Fruit fly (Drosophila melanogaster) whole organism, embryonic: ENCODE results near the gene Naa20A.

Source experiments
- BEAF-32 ChIP-seq: fragments of 200-800 bp; sonication (Bioruptor generic); optimal IDR thresholded peaks from 3 replicates; lab custom pipeline; 2017; ENCODE audit warnings: missing biosample characterization, missing genetic modification characterization, mild to moderate bottlenecking, moderate library complexity, missing genetic modification reagents
- CG1024 ChIP-seq: fragments of 200-800 bp; sonication (Bioruptor generic); IDR thresholded peaks from 2 replicates; pipeline ENCODE4 v1.3.6; 2022; ENCODE audit warnings: missing biosample characterization, missing genetic modification characterization
- CG10543 ChIP-seq: fragments of 200-800 bp; sonication (Bioruptor generic); optimal IDR thresholded peaks from 3 replicates; lab custom pipeline; 2017; ENCODE audit warnings: missing biosample characterization, mild to moderate bottlenecking, missing genetic modification characterization, moderate library complexity
- CG11093 ChIP-seq: fragments of 200-800 bp; sonication (Bioruptor generic); IDR thresholded peaks from 3 replicates; pipeline ENCODE4 v1.3.6; 2022; ENCODE audit warnings: missing biosample characterization, missing genetic modification characterization
- CG11247 ChIP-seq: fragments of 200-800 bp; sonication (Bioruptor generic); IDR thresholded peaks from 2 replicates; pipeline ENCODE4 v1.3.6; 2022; ENCODE audit warnings: missing biosample characterization, missing genetic modification characterization
- CG11398 ChIP-seq: fragments of 200-800 bp; sonication (Bioruptor generic); optimal IDR thresholded peaks from 2 replicates; lab custom pipeline; 2016; ENCODE audit warnings: missing biosample characterization, missing genetic modification characterization
- CG12744 ChIP-seq: fragments of 200-800 bp; sonication (Bioruptor generic); optimal IDR thresholded peaks from 2 replicates; lab custom pipeline; 2016; ENCODE audit warnings: missing biosample characterization, missing genetic modification characterization
- CG12769 ChIP-seq: fragments of 200-800 bp; sonication (Bioruptor generic); optimal IDR thresholded peaks from 2 replicates; lab custom pipeline; 2019; ENCODE audit warnings: missing biosample characterization, mild to moderate bottlenecking, missing genetic modification characterization, moderate library complexity
- CG15601 ChIP-seq: fragments of 200-800 bp; sonication (Bioruptor generic); optimal IDR thresholded peaks from 3 replicates; lab custom pipeline; 2019; ENCODE audit warnings: missing biosample characterization, mild to moderate bottlenecking, missing genetic modification characterization, moderate library complexity
- CG17612 ChIP-seq: fragments of 200-800 bp; sonication (Bioruptor generic); IDR thresholded peaks from 2 replicates; pipeline ENCODE4 v1.3.6; 2022; ENCODE audit warnings: missing biosample characterization, missing genetic modification characterization
- CG17829 ChIP-seq: fragments of 200-800 bp; optimal IDR thresholded peaks from 2 replicates; lab custom pipeline; 2019; ENCODE audit warnings: missing biosample characterization, mild to moderate bottlenecking, missing genetic modification characterization, moderate library complexity
- CG2712 ChIP-seq: fragments of 200-800 bp; optimal IDR thresholded peaks from 3 replicates; lab custom pipeline; 2019; ENCODE audit warnings: missing biosample characterization, mild to moderate bottlenecking, missing genetic modification characterization, moderate library complexity
- CG34224 ChIP-seq: fragments of 200-800 bp; sonication (Bioruptor generic); IDR thresholded peaks from 3 replicates; pipeline ENCODE4 v1.3.6; 2022; ENCODE audit warnings: missing biosample characterization, missing genetic modification characterization; ENCODE audit not compliant: partially characterized antibody
- CG4360 ChIP-seq: fragments of 200-800 bp; sonication (Bioruptor generic); IDR thresholded peaks from 2 replicates; pipeline ENCODE4 v1.3.6; 2022; ENCODE audit warnings: missing biosample characterization, missing genetic modification characterization
- CG7786 ChIP-seq: fragments of 200-800 bp; sonication (Bioruptor generic); optimal IDR thresholded peaks from 2 replicates; lab custom pipeline; 2016; ENCODE audit warnings: missing biosample characterization, missing genetic modification characterization
- CG8089 ChIP-seq: fragments of 200-800 bp; sonication (Bioruptor generic); optimal IDR thresholded peaks from 3 replicates; lab custom pipeline; 2016; ENCODE audit warnings: missing biosample characterization, missing genetic modification characterization
- CG9215 ChIP-seq: fragments of 200-800 bp; sonication (Bioruptor generic); IDR thresholded peaks from 2 replicates; pipeline ENCODE4 v1.3.6; 2022; ENCODE audit warnings: missing biosample characterization, missing genetic modification characterization
- Doc3 ChIP-seq: fragments of 200-800 bp; sonication (Bioruptor generic); IDR thresholded peaks from 3 replicates; pipeline ENCODE4 v1.3.6; 2022; ENCODE audit warnings: missing biosample characterization, missing genetic modification characterization; ENCODE audit not compliant: partially characterized antibody
- H2.0 ChIP-seq: fragments of 200-800 bp; sonication (Bioruptor generic); IDR thresholded peaks from 2 replicates; pipeline ENCODE4 v1.3.6; 2022; ENCODE audit warnings: missing biosample characterization, missing genetic modification characterization
- HLH4C ChIP-seq: fragments of 200-800 bp; sonication (Bioruptor generic); IDR thresholded peaks from 3 replicates; pipeline ENCODE4 v1.3.6; 2022; ENCODE audit warnings: missing biosample characterization, missing genetic modification characterization; ENCODE audit not compliant: partially characterized antibody
- Hr51 ChIP-seq, 2 experiments: fragments of 200-800 bp; sonication (Bioruptor generic); optimal IDR thresholded peaks; 2 replicates in 1 of 2; 3 replicates in 1 of 2; lab custom pipeline; 2016 to 2018; ENCODE audit warnings: missing biosample characterization in 2 of 2, missing genetic modification characterization in 2 of 2, mild to moderate bottlenecking in 1 of 2, moderate library complexity in 1 of 2
- Med ChIP-seq: fragments of 200-800 bp; sonication (Bioruptor generic); peaks from one replicate; lab custom pipeline; 2016; ENCODE audit warnings: missing biosample characterization, missing genetic modification characterization, mild to moderate bottlenecking, inconsistent platforms, moderate library complexity
- NC2α ChIP-seq: fragments of 200-800 bp; sonication (Bioruptor generic); optimal IDR thresholded peaks from 2 replicates; lab custom pipeline; 2016; ENCODE audit warnings: missing biosample characterization, missing genetic modification characterization
- Nf-YB ChIP-seq: fragments of 200-800 bp; sonication (Bioruptor generic); optimal IDR thresholded peaks from 3 replicates; lab custom pipeline; 2019; ENCODE audit warnings: missing biosample characterization, mild to moderate bottlenecking, missing genetic modification characterization, moderate library complexity
- Opbp ChIP-seq: fragments of 200-800 bp; sonication (Bioruptor generic); IDR thresholded peaks from 3 replicates; pipeline ENCODE4 v1.3.6; 2022; ENCODE audit warnings: missing biosample characterization, missing genetic modification characterization; ENCODE audit not compliant: partially characterized antibody
- Pdp1 ChIP-seq, 2 experiments: fragments of 200-800 bp; sonication (Bioruptor generic); optimal IDR thresholded peaks; 3 replicates each; lab custom pipeline; 2016; ENCODE audit warnings: missing biosample characterization in 2 of 2, missing genetic modification characterization in 2 of 2, mild to moderate bottlenecking in 1 of 2, moderate library complexity in 1 of 2
- Rfx ChIP-seq: fragments of 200-800 bp; sonication (Bioruptor generic); IDR thresholded peaks from 2 replicates; pipeline ENCODE4 v1.3.6; 2022; ENCODE audit warnings: missing biosample characterization, missing genetic modification characterization
- Tbp ChIP-seq: fragments of >200 bp; optimal IDR thresholded peaks from 2 replicates; lab custom pipeline; 2018; ENCODE audit warnings: missing biosample characterization, missing genetic modification characterization
- Usf ChIP-seq: fragments of 200-800 bp; sonication (Bioruptor generic); optimal IDR thresholded peaks from 2 replicates; lab custom pipeline; 2017; ENCODE audit warnings: missing genotype, missing biosample characterization, missing genetic modification characterization
- YL-1 ChIP-seq: fragments of 200-800 bp; sonication (Bioruptor generic); optimal IDR thresholded peaks from 3 replicates; lab custom pipeline; 2017; ENCODE audit warnings: missing biosample characterization, mild to moderate bottlenecking, missing genetic modification characterization
- ci ChIP-seq: fragments of 200-800 bp; sonication (Bioruptor generic); IDR thresholded peaks from 3 replicates; pipeline ENCODE4 v1.3.6; 2022; ENCODE audit warnings: missing biosample characterization, missing genetic modification characterization
- crp ChIP-seq, 2 experiments: fragments of 200-800 bp; sonication (Bioruptor generic); optimal IDR thresholded peaks; 2 replicates in 1 of 2; 3 replicates in 1 of 2; lab custom pipeline; 2017; ENCODE audit warnings: missing biosample characterization in 2 of 2, missing genetic modification characterization in 2 of 2, mild to moderate bottlenecking in 1 of 2, moderate library complexity in 1 of 2
- ewg ChIP-seq: fragments of 200-800 bp; sonication (Bioruptor generic); optimal IDR thresholded peaks from 3 replicates; lab custom pipeline; 2017; ENCODE audit warnings: mild to moderate bottlenecking, missing biosample characterization, missing genetic modification reagents, missing genetic modification characterization
- fd102C ChIP-seq: fragments of 200-800 bp; sonication (Bioruptor generic); optimal IDR thresholded peaks from 2 replicates; lab custom pipeline; 2018; ENCODE audit warnings: missing biosample characterization, mild to moderate bottlenecking, missing genetic modification characterization, moderate library complexity
- fru ChIP-seq: fragments of >200 bp; optimal IDR thresholded peaks from 2 replicates; lab custom pipeline; 2017
- gce ChIP-seq: fragments of 200-800 bp; sonication (Bioruptor generic); IDR thresholded peaks from 3 replicates; pipeline ENCODE4 v1.3.6; 2022; ENCODE audit warnings: missing biosample characterization, missing genetic modification characterization
- gcm2 ChIP-seq: fragments of 200-800 bp; sonication (Bioruptor generic); optimal IDR thresholded peaks from 2 replicates; lab custom pipeline; 2016; ENCODE audit warnings: missing biosample characterization, missing genetic modification characterization
- jing ChIP-seq: fragments of 200-800 bp; sonication (Bioruptor generic); optimal IDR thresholded peaks from 2 replicates; lab custom pipeline; 2018; ENCODE audit warnings: missing biosample characterization, mild to moderate bottlenecking, missing genetic modification characterization
- knrl ChIP-seq: fragments of 200-800 bp; sonication (Bioruptor generic); IDR thresholded peaks from 3 replicates; pipeline ENCODE4 v1.3.6; 2022; ENCODE audit warnings: missing biosample characterization, missing genetic modification characterization; ENCODE audit not compliant: partially characterized antibody
- lbe ChIP-seq: fragments of 200-800 bp; sonication (Bioruptor generic); optimal IDR thresholded peaks from 2 replicates; lab custom pipeline; 2016; ENCODE audit warnings: missing biosample characterization, mild to moderate bottlenecking, missing genetic modification characterization
- lola ChIP-seq, 3 experiments: fragments of >200 bp in 2 of 3; fragments of 200-800 bp in 1 of 3; sonication (Bioruptor generic) in 1 of 3; optimal IDR thresholded peaks; 2 replicates each; lab custom pipeline; 2017 to 2019; ENCODE audit warnings: missing biosample characterization in 3 of 3, missing genetic modification characterization in 3 of 3, mild to moderate bottlenecking in 1 of 3, moderate library complexity in 1 of 3
- lov ChIP-seq, 2 experiments: fragments of 200-800 bp in 1 of 2; fragments of >200 bp in 1 of 2; sonication (Bioruptor generic) in 1 of 2; IDR thresholded peaks in 1 of 2; optimal IDR thresholded peaks in 1 of 2; 2 replicates in 1 of 2; 3 replicates in 1 of 2; pipeline versions ENCODE4 v1.3.6 to Lab custom; 2017 to 2022; ENCODE audit warnings: missing biosample characterization in 1 of 2, missing genetic modification characterization in 1 of 2
- pb ChIP-seq: fragments of 200-800 bp; sonication (Bioruptor generic); optimal IDR thresholded peaks from 3 replicates; lab custom pipeline; 2016; ENCODE audit warnings: missing biosample characterization, missing genetic modification characterization
- scrt ChIP-seq: fragments of 200-800 bp; sonication (Bioruptor generic); optimal IDR thresholded peaks from 2 replicates; lab custom pipeline; 2018; ENCODE audit warnings: missing biosample characterization, mild to moderate bottlenecking, missing genetic modification characterization, moderate library complexity
- sd ChIP-seq: fragments of 200-800 bp; sonication (Bioruptor generic); optimal IDR thresholded peaks from 3 replicates; lab custom pipeline; 2018; ENCODE audit warnings: missing biosample characterization, mild to moderate bottlenecking, missing genetic modification characterization, moderate library complexity
- trem ChIP-seq: fragments of 200-800 bp; optimal IDR thresholded peaks from 3 replicates; lab custom pipeline; 2019; ENCODE audit warnings: missing biosample characterization, mild to moderate bottlenecking, missing genetic modification characterization, moderate library complexity
- trh ChIP-seq: fragments of 200-800 bp; sonication (Bioruptor generic); optimal IDR thresholded peaks from 2 replicates; lab custom pipeline; 2016; ENCODE audit warnings: missing biosample characterization, missing genetic modification characterization
- yki ChIP-seq: fragments of >200 bp; optimal IDR thresholded peaks from 3 replicates; lab custom pipeline; 2018

The Naa20A gene

dm6 chrX:19603953-19604352, 18.9 kb downstream of the Naa20A start (continued):
- TF ChIP-seq knrl (no peak), HLH4C (GFP tag; lab: Robert Waterston, UW) (0 out of 3 replicates have a peak, but pooled peaks have one; percentile 20), NC2α (GFP tag; lab: Kevin White, UChicago) (no peak), CG11247 (GFP tag; lab: Robert Waterston, UW) (peak; percentile 77), CG1024 (GFP tag; lab: Robert Waterston, UW) (peak; percentile 46; the same call in 1 of the 2 replicates)

dm6 chrX:19602483-19602882, 20.4 kb downstream of the Naa20A start:
- no peak for TF ChIP-seq H2.0 (GFP tag; lab: Robert Waterston, UW)
- no peak for TF ChIP-seq trem
- TF ChIP-seq CG9215 (GFP tag; lab: Robert Waterston, UW) = no peak
- no peak for TF ChIP-seq fd102C (GFP tag; lab: Kevin White, UChicago)
- no peak for TF ChIP-seq CG17829 (tag; lab: Kevin White, UChicago)
- no peak for TF ChIP-seq trh
- TF ChIP-seq CG34224 (GFP tag; lab: Robert Waterston, UW) = peak; percentile 21; the same call in 1 of the 3 replicates
- TF ChIP-seq Opbp (GFP tag; lab: Robert Waterston, UW) = 0 out of 3 replicates have a peak, but pooled peaks have one; percentile 25
- peak; percentile 89 for TF ChIP-seq sd (tag; lab: Kevin White, UChicago)
- TF ChIP-seq CG4360 (GFP tag; lab: Robert Waterston, UW) = no peak
- no peak for TF ChIP-seq CG11093 (GFP tag; lab: Robert Waterston, UW)
- no peak for TF ChIP-seq Usf (GFP tag; lab: Kevin White, UChicago)
- no peak for TF ChIP-seq CG12744 (GFP tag; lab: Kevin White, UChicago)
- TF ChIP-seq CG15601 (tag; lab: Kevin White, UChicago) = no peak
- TF ChIP-seq CG7786 (GFP tag; lab: Kevin White, UChicago) = no peak
- peak; percentile 40 for TF ChIP-seq Med (GFP tag; lab: Kevin White, UChicago)
- TF ChIP-seq crp (GFP tag; optimal IDR thresholded peaks at IDR 0.05; lab: Kevin White, UChicago) = no peak
- TF ChIP-seq lbe (GFP tag; lab: Kevin White, UChicago) = no peak
- no peak for TF ChIP-seq Doc3 (GFP tag; lab: Robert Waterston, UW)
- TF ChIP-seq pb (GFP tag; lab: Kevin White, UChicago) = no peak
- TF ChIP-seq Pdp1 (GFP tag; optimal IDR thresholded peaks at IDR 0.05; lab: Kevin White, UChicago) = peak in 1 of 2 experiments; percentile 39
- no peak for TF ChIP-seq fru (lab: Kevin White, UChicago)
- TF ChIP-seq Hr51 (GFP tag; optimal IDR thresholded peaks at IDR 0.05; lab: Kevin White, UChicago) = no peak
- TF ChIP-seq CG2712 = no peak
- TF ChIP-seq gcm2 (GFP tag; lab: Kevin White, UChicago) = no peak
- no peak for TF ChIP-seq Nf-YB
- TF ChIP-seq lola (GFP tag; optimal IDR thresholded peaks at IDR 0.05; lab: Kevin White, UChicago) = no peak
- TF ChIP-seq Rfx (GFP tag; lab: Robert Waterston, UW) = peak; percentile 41; the same call in 1 of the 2 replicates
- no peak for TF ChIP-seq YL-1 (GFP tag; lab: Kevin White, UChicago)
- no peak for TF ChIP-seq CG11398 (GFP tag; lab: Kevin White, UChicago)
- TF ChIP-seq ewg (GFP tag; lab: Kevin White, UChicago) = no peak
- TF ChIP-seq CG17612 = no peak
- no peak for TF ChIP-seq ci (GFP tag; lab: Robert Waterston, UW)
- TF ChIP-seq yki (lab: Kevin White, UChicago) = no peak
- TF ChIP-seq CG10543 (GFP tag; lab: Kevin White, UChicago) = peak; percentile 69
- no peak for TF ChIP-seq lov (optimal IDR thresholded peaks at IDR 0.05; lab: Kevin White, UChicago)
- no peak for TF ChIP-seq lov (GFP tag; IDR thresholded peaks at IDR 0.05; lab: Robert Waterston, UW)
- no peak for TF ChIP-seq BEAF-32 (GFP tag; lab: Kevin White, UChicago)
- no peak for TF ChIP-seq jing (GFP tag; lab: Kevin White, UChicago)
- TF ChIP-seq scrt (GFP tag; lab: Kevin White, UChicago) = no peak
- TF ChIP-seq gce (GFP tag; lab: Robert Waterston, UW) = no peak
- peak; percentile 38 for TF ChIP-seq CG12769 (tag; lab: Kevin White, UChicago)
- TF ChIP-seq CG8089 = no peak
- no peak for TF ChIP-seq Tbp (GFP tag; lab: Kevin White, UChicago)
